Fruit fly (Drosophila melanogaster) Kc167 (cell line): ENCODE results near the gene CG14106.

ENCODE experiments used
- h ChIP-seq: fragments of >200 bp; optimal IDR thresholded peaks from 3 replicates; lab custom pipeline; 2018; ENCODE audit warnings: missing external identifiers
- insv ChIP-seq: fragments of >200 bp; optimal IDR thresholded peaks from 3 replicates; lab custom pipeline; 2018; ENCODE audit warnings: missing external identifiers
- psq ChIP-seq: fragments of >200 bp; optimal IDR thresholded peaks from 2 replicates; lab custom pipeline; 2017; ENCODE audit warnings: missing external identifiers

DNA sequence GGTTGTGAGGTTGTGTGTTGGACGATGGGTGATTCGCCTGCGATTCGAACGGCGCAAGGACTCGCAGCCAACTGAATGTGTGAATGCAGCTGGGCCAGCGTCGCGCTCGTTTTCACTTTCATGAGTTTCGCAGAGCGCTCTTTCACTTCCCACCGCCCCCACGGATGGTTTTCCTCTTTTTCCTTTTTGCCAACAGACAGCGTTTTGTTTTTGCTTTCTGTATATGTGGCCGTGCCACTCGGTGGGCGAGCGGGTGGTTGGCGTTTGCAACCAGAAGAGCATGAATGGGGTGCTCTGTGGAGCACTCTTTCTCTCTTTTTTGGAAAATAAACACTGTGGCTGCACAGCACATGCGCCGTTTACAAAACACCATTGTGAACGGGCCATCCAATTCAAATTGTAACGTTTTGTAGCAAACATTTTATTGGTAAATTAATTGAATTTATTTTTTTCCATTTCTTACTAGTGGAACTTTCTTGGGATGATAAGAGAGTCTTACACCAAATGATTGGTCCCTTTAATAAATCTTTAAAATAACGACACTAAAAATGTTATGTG is 9.8 kb upstream of the CG14106 start, which contains the start of gene CG10713:
- TF ChIP-seq insv (no peak), h (lab: Kevin White, UChicago) (no peak), psq (lab: Kevin White, UChicago) (no peak)
